Fruit fly (Drosophila melanogaster) whole organism, embryonic: ENCODE results near the gene Mrp5.

Experiments used
- Abd-B ChIP-seq: fragments of 200-800 bp; sonication (Bioruptor generic); optimal IDR thresholded peaks from 2 replicates; lab custom pipeline; 2018; ENCODE audit warnings: missing biosample characterization, mild to moderate bottlenecking, missing genetic modification characterization, moderate library complexity
- Aef1 ChIP-seq: fragments of 200-800 bp; sonication (Bioruptor generic); IDR thresholded peaks from 3 replicates; pipeline ENCODE4 v1.3.6; 2022; ENCODE audit warnings: missing biosample characterization, missing genetic modification characterization
- C15 ChIP-seq: fragments of 200-800 bp; sonication (Bioruptor generic); IDR thresholded peaks from 3 replicates; pipeline ENCODE4 v1.3.6; 2022; ENCODE audit warnings: missing biosample characterization, missing genetic modification characterization
- CG10147 ChIP-seq: fragments of 200-800 bp; sonication (Bioruptor generic); optimal IDR thresholded peaks from 2 replicates; lab custom pipeline; 2019; ENCODE audit warnings: missing biosample characterization, mild to moderate bottlenecking, missing genetic modification characterization, moderate library complexity
- CG12744 ChIP-seq: fragments of 200-800 bp; sonication (Bioruptor generic); optimal IDR thresholded peaks from 2 replicates; lab custom pipeline; 2016; ENCODE audit warnings: missing biosample characterization, missing genetic modification characterization
- CG12942 ChIP-seq: fragments of 200-800 bp; sonication (Bioruptor generic); optimal IDR thresholded peaks from 3 replicates; lab custom pipeline; 2016; ENCODE audit warnings: missing biosample characterization, missing genetic modification characterization
- CG13624 ChIP-seq: fragments of 200-800 bp; sonication (Bioruptor generic); optimal IDR thresholded peaks from 2 replicates; lab custom pipeline; 2016; ENCODE audit warnings: missing biosample characterization, missing genetic modification characterization
- CG17186 ChIP-seq: fragments of 200-800 bp; sonication (Bioruptor generic); optimal IDR thresholded peaks from 3 replicates; lab custom pipeline; 2017; ENCODE audit warnings: missing biosample characterization, missing genetic modification reagents, missing genetic modification characterization
- CG17328 ChIP-seq: fragments of 200-800 bp; sonication (Bioruptor generic); IDR thresholded peaks from 2 replicates; pipeline ENCODE4 v1.3.6; 2022; ENCODE audit warnings: missing biosample characterization, missing genetic modification characterization
- CG17359 ChIP-seq: fragments of 200-800 bp; sonication (Bioruptor generic); optimal IDR thresholded peaks from 3 replicates; lab custom pipeline; 2018; ENCODE audit warnings: missing biosample characterization, mild to moderate bottlenecking, missing genetic modification characterization, moderate library complexity
- CG17829 ChIP-seq: fragments of 200-800 bp; optimal IDR thresholded peaks from 2 replicates; lab custom pipeline; 2019; ENCODE audit warnings: missing biosample characterization, mild to moderate bottlenecking, missing genetic modification characterization, moderate library complexity
- CG18619 ChIP-seq: fragments of 200-800 bp; sonication (Bioruptor generic); optimal IDR thresholded peaks from 3 replicates; lab custom pipeline; 2017; ENCODE audit warnings: missing biosample characterization, mild to moderate bottlenecking, missing genetic modification characterization
- CG2116 ChIP-seq: fragments of 200-800 bp; sonication (Bioruptor generic); optimal IDR thresholded peaks from 3 replicates; lab custom pipeline; 2018; ENCODE audit warnings: missing biosample characterization, mild to moderate bottlenecking, missing genetic modification characterization
- CG30431 ChIP-seq: fragments of 200-800 bp; sonication (Bioruptor generic); optimal IDR thresholded peaks from 2 replicates; lab custom pipeline; 2017; ENCODE audit warnings: missing biosample characterization, missing genetic modification characterization
- CG33557 ChIP-seq: fragments of 200-800 bp; sonication (Bioruptor generic); optimal IDR thresholded peaks from 2 replicates; lab custom pipeline; 2019; ENCODE audit warnings: missing biosample characterization, mild to moderate bottlenecking, missing genetic modification characterization, moderate library complexity
- CG3838 ChIP-seq: fragments of 200-800 bp; sonication (Bioruptor generic); optimal IDR thresholded peaks from 3 replicates; lab custom pipeline; 2016; ENCODE audit warnings: missing biosample characterization, missing genetic modification characterization
- CG5953 ChIP-seq: fragments of 200-800 bp; sonication (Bioruptor generic); IDR thresholded peaks from 2 replicates; pipeline ENCODE4 v1.3.6; 2022; ENCODE audit warnings: missing biosample characterization, missing genetic modification characterization
- CG7372 ChIP-seq: fragments of 200-800 bp; sonication (Bioruptor generic); IDR thresholded peaks from 2 replicates; pipeline ENCODE4 v1.3.6; 2022; ENCODE audit warnings: missing biosample characterization, missing genetic modification characterization
- CG8281 ChIP-seq: fragments of 200-800 bp; sonication (Bioruptor generic); optimal IDR thresholded peaks from 2 replicates; lab custom pipeline; 2018; ENCODE audit warnings: missing biosample characterization, mild to moderate bottlenecking, missing genetic modification characterization, moderate library complexity
- CG9876 ChIP-seq: fragments of 200-800 bp; sonication (Bioruptor generic); optimal IDR thresholded peaks from 2 replicates; lab custom pipeline; 2016; ENCODE audit warnings: missing biosample characterization, missing genetic modification characterization
- CG9932 ChIP-seq: fragments of 200-800 bp; sonication (Bioruptor generic); IDR thresholded peaks from 2 replicates; pipeline ENCODE4 v1.3.6; 2022; ENCODE audit warnings: missing biosample characterization, missing genetic modification characterization
- CHES-1-like ChIP-seq: fragments of 200-800 bp; sonication (Bioruptor generic); optimal IDR thresholded peaks from 2 replicates; lab custom pipeline; 2016; ENCODE audit warnings: missing biosample characterization, missing genetic modification characterization
- CTCF ChIP-seq: fragments of 200-800 bp; sonication (Bioruptor generic); optimal IDR thresholded peaks from 2 replicates; lab custom pipeline; 2017; ENCODE audit warnings: missing biosample characterization, mild to moderate bottlenecking, missing genetic modification characterization, moderate library complexity
- D19A ChIP-seq: fragments of 200-800 bp; optimal IDR thresholded peaks from 3 replicates; lab custom pipeline; 2019; ENCODE audit warnings: missing biosample characterization, mild to moderate bottlenecking, missing genetic modification characterization, moderate library complexity
- Gug ChIP-seq: fragments of 200-800 bp; sonication (Bioruptor generic); IDR thresholded peaks from 4 replicates; pipeline ENCODE4 v1.3.6; 2022; ENCODE audit warnings: missing biosample characterization, missing genetic modification characterization
- Hr3 ChIP-seq: fragments of 200-800 bp; sonication (Bioruptor generic); optimal IDR thresholded peaks from 3 replicates; lab custom pipeline; 2016; ENCODE audit warnings: missing biosample characterization, missing genetic modification characterization
- Hr39 ChIP-seq: fragments of >200 bp; optimal IDR thresholded peaks from 2 replicates; lab custom pipeline; 2017
- Jarid2 ChIP-seq: fragments of 200-800 bp; sonication (Bioruptor generic); optimal IDR thresholded peaks from 3 replicates; lab custom pipeline; 2017; ENCODE audit warnings: mild to moderate bottlenecking, missing biosample characterization, missing genetic modification reagents, missing genetic modification characterization
- Myb ChIP-seq: fragments of 200-800 bp; sonication (Bioruptor generic); optimal IDR thresholded peaks from 2 replicates; lab custom pipeline; 2016; ENCODE audit warnings: missing biosample characterization, missing genetic modification characterization
- NC2β ChIP-seq: fragments of 200-800 bp; sonication (Bioruptor generic); optimal IDR thresholded peaks from 2 replicates; lab custom pipeline; 2016; ENCODE audit warnings: missing biosample characterization, missing genetic modification characterization
- Optix ChIP-seq: fragments of 200-800 bp; sonication (Bioruptor generic); IDR thresholded peaks from 3 replicates; pipeline ENCODE4 v1.3.6; 2022; ENCODE audit warnings: missing biosample characterization, missing genetic modification characterization
- Pdp1 ChIP-seq, 2 experiments: fragments of 200-800 bp; sonication (Bioruptor generic); optimal IDR thresholded peaks; 3 replicates each; lab custom pipeline; 2016; ENCODE audit warnings: missing biosample characterization in 2 of 2, missing genetic modification characterization in 2 of 2, mild to moderate bottlenecking in 1 of 2, moderate library complexity in 1 of 2
- dysf ChIP-seq: fragments of 200-800 bp; sonication (Bioruptor generic); IDR thresholded peaks from 3 replicates; pipeline ENCODE4 v1.3.6; 2022; ENCODE audit warnings: missing biosample characterization, missing genetic modification characterization
- eyg ChIP-seq: fragments of 200-800 bp; sonication (Bioruptor generic); optimal IDR thresholded peaks from 3 replicates; lab custom pipeline; 2016; ENCODE audit warnings: missing biosample characterization, missing genetic modification characterization
- grau ChIP-seq: fragments of 200-800 bp; optimal IDR thresholded peaks from 3 replicates; lab custom pipeline; 2019; ENCODE audit warnings: missing biosample characterization, mild to moderate bottlenecking, missing genetic modification characterization, moderate library complexity
- hth ChIP-seq: fragments of >200 bp; optimal IDR thresholded peaks from 2 replicates; lab custom pipeline; 2017; ENCODE audit warnings: inconsistent platforms
- inv ChIP-seq: fragments of 200-800 bp; sonication (Bioruptor generic); IDR thresholded peaks from 2 replicates; pipeline ENCODE4 v1.3.6; 2022; ENCODE audit warnings: missing biosample characterization, missing genetic modification characterization; ENCODE audit not compliant: partially characterized antibody
- jing ChIP-seq: fragments of 200-800 bp; sonication (Bioruptor generic); optimal IDR thresholded peaks from 2 replicates; lab custom pipeline; 2018; ENCODE audit warnings: missing biosample characterization, mild to moderate bottlenecking, missing genetic modification characterization
- klu ChIP-seq: fragments of 200-800 bp; sonication (Bioruptor generic); IDR thresholded peaks from 2 replicates; pipeline ENCODE4 v1.3.6; 2022; ENCODE audit warnings: missing biosample characterization, missing genetic modification characterization
- maf-S ChIP-seq: fragments of 200-800 bp; sonication (Bioruptor generic); optimal IDR thresholded peaks from 2 replicates; lab custom pipeline; 2016; ENCODE audit warnings: missing biosample characterization, missing genetic modification characterization
- peb ChIP-seq: fragments of 200-800 bp; sonication (Bioruptor generic); IDR thresholded peaks from 2 replicates; pipeline ENCODE4 v1.3.6; 2022; ENCODE audit warnings: missing biosample characterization, missing genetic modification characterization
- row ChIP-seq: fragments of 200-800 bp; sonication (Bioruptor generic); IDR thresholded peaks from 3 replicates; pipeline ENCODE4 v1.3.6; 2022; ENCODE audit warnings: missing biosample characterization, missing genetic modification characterization
- run ChIP-seq: fragments of 200-800 bp; sonication (Bioruptor generic); optimal IDR thresholded peaks from 3 replicates; lab custom pipeline; 2018; ENCODE audit warnings: missing biosample characterization, mild to moderate bottlenecking, missing genetic modification characterization
- salm ChIP-seq: fragments of 200-800 bp; sonication (Bioruptor generic); optimal IDR thresholded peaks from 2 replicates; lab custom pipeline; 2018; ENCODE audit warnings: missing biosample characterization, mild to moderate bottlenecking, missing genetic modification characterization
- sens-2 ChIP-seq: fragments of 200-800 bp; sonication (Bioruptor generic); IDR thresholded peaks from 2 replicates; pipeline ENCODE4 v1.3.6; 2022; ENCODE audit warnings: missing biosample characterization, missing genetic modification characterization
- slbo ChIP-seq: fragments of 200-800 bp; sonication (Bioruptor generic); IDR thresholded peaks from 2 replicates; pipeline ENCODE4 v1.3.6; 2022; ENCODE audit warnings: missing biosample characterization, missing genetic modification characterization
- slou ChIP-seq: fragments of 200-800 bp; sonication (Bioruptor generic); optimal IDR thresholded peaks from 3 replicates; lab custom pipeline; 2016; ENCODE audit warnings: missing biosample characterization, missing genetic modification characterization
- tap ChIP-seq: fragments of 200-800 bp; optimal IDR thresholded peaks from 3 replicates; lab custom pipeline; 2019; ENCODE audit warnings: missing biosample characterization, mild to moderate bottlenecking, missing genetic modification characterization, moderate library complexity
- tio ChIP-seq: fragments of 200-800 bp; sonication (Bioruptor generic); optimal IDR thresholded peaks from 2 replicates; lab custom pipeline; 2017; ENCODE audit warnings: missing biosample characterization, missing genetic modification characterization, inconsistent platforms
- wek ChIP-seq: fragments of 200-800 bp; sonication (Bioruptor generic); optimal IDR thresholded peaks from 3 replicates; lab custom pipeline; 2018; ENCODE audit warnings: missing biosample characterization, mild to moderate bottlenecking, missing genetic modification characterization, moderate library complexity
- zf30C ChIP-seq: fragments of 200-800 bp; sonication (Bioruptor generic); optimal IDR thresholded peaks from 3 replicates; lab custom pipeline; 2018; ENCODE audit warnings: missing biosample characterization, mild to moderate bottlenecking, missing genetic modification characterization
- zfh2 ChIP-seq: fragments of 200-800 bp; sonication (Bioruptor generic); optimal IDR thresholded peaks from 2 replicates; lab custom pipeline; 2016; ENCODE audit warnings: missing biosample characterization, missing genetic modification characterization

Gene Mrp5

dm6 chr3R:19880431-19880939, 5.0 kb upstream of the Mrp5 start (continued):
- TF ChIP-seq grau (tag; lab: Kevin White, UChicago): peak; percentile 96
- TF ChIP-seq C15 (GFP tag; lab: Robert Waterston, UW): no peak
- no peak for TF ChIP-seq CG5953
- peak; percentile 5 for TF ChIP-seq CG2116 (GFP tag; lab: Kevin White, UChicago)
- peak; percentile 0 for TF ChIP-seq wek (GFP tag; lab: Kevin White, UChicago)
- TF ChIP-seq Aef1: peak; percentile 63; the same call in 2 of the 3 replicates
- TF ChIP-seq slou (GFP tag; lab: Kevin White, UChicago): no peak
- no peak for TF ChIP-seq Hr39 (lab: Kevin White, UChicago)
- TF ChIP-seq CHES-1-like (GFP tag; lab: Kevin White, UChicago): peak; percentile 61
- no peak for TF ChIP-seq tio (GFP tag; lab: Kevin White, UChicago)
- no peak for TF ChIP-seq CG3838 (GFP tag; lab: Kevin White, UChicago)
- TF ChIP-seq Myb (GFP tag; lab: Kevin White, UChicago): peak; percentile 21
- no peak for TF ChIP-seq Jarid2
- peak; percentile 54 for TF ChIP-seq CG10147 (GFP tag; lab: Kevin White, UChicago)
- TF ChIP-seq klu (GFP tag; lab: Robert Waterston, UW): peak; percentile 22; the same call in 1 of the 2 replicates
- TF ChIP-seq row: peak; percentile 87
- peak; percentile 38; the same call in 1 of the 2 replicates for TF ChIP-seq slbo (GFP tag; lab: Robert Waterston, UW)
- no peak for TF ChIP-seq CG12942
- 0 out of 3 replicates have a peak, but pooled peaks have one; percentile 26 for TF ChIP-seq Optix (GFP tag; lab: Robert Waterston, UW)
- TF ChIP-seq NC2β (GFP tag; lab: Kevin White, UChicago): no peak
- TF ChIP-seq D19A: peak; percentile 39
- TF ChIP-seq CG30431 (GFP tag; lab: Kevin White, UChicago): no peak
- peak; percentile 56 for TF ChIP-seq tap (tag; lab: Kevin White, UChicago)
- peak; percentile 57 for TF ChIP-seq CG18619 (GFP tag; lab: Kevin White, UChicago)
- TF ChIP-seq CTCF (GFP tag; lab: Kevin White, UChicago): no peak
- TF ChIP-seq CG12744 (GFP tag; lab: Kevin White, UChicago): no peak
- no peak for TF ChIP-seq CG9876 (GFP tag; lab: Kevin White, UChicago)
- TF ChIP-seq Hr3: peak; percentile 23
- TF ChIP-seq Gug (GFP tag; lab: Robert Waterston, UW): 0 out of 4 replicates have a peak, but pooled peaks have one; percentile 5
- peak in 1 of 2 experiments; percentile 35 for TF ChIP-seq Pdp1 (GFP tag; optimal IDR thresholded peaks at IDR 0.05; lab: Kevin White, UChicago)
- peak; percentile 53; the same call in 1 of the 3 replicates for TF ChIP-seq dysf
- TF ChIP-seq maf-S (GFP tag; lab: Kevin White, UChicago): no peak
- TF ChIP-seq CG17328 (GFP tag; lab: Robert Waterston, UW): no peak
- TF ChIP-seq Abd-B (GFP tag; lab: Kevin White, UChicago): peak; percentile 40
- TF ChIP-seq zfh2 (GFP tag; lab: Kevin White, UChicago): no peak
- peak; percentile 23 for TF ChIP-seq CG17829 (tag; lab: Kevin White, UChicago)
- TF ChIP-seq zf30C: no peak
- TF ChIP-seq run (tag; lab: Kevin White, UChicago): peak; percentile 20
- no peak for TF ChIP-seq eyg
- peak; percentile 59 for TF ChIP-seq CG17359 (tag; lab: Kevin White, UChicago)
- no peak for TF ChIP-seq hth
- TF ChIP-seq inv (GFP tag; lab: Robert Waterston, UW): no peak
- TF ChIP-seq peb: no peak
- TF ChIP-seq jing (GFP tag; lab: Kevin White, UChicago): no peak
- TF ChIP-seq CG33557: no peak
- peak; percentile 1 for TF ChIP-seq salm (tag; lab: Kevin White, UChicago)
- TF ChIP-seq CG7372 (GFP tag; lab: Robert Waterston, UW): peak; percentile 55; the same call in 1 of the 2 replicates
- no peak for TF ChIP-seq CG8281 (tag; lab: Kevin White, UChicago)
- peak; percentile 14 for TF ChIP-seq CG17186 (GFP tag; lab: Kevin White, UChicago)
- peak; percentile 46 for TF ChIP-seq CG13624
- TF ChIP-seq sens-2: no peak
- TF ChIP-seq CG9932: peak; percentile 22; the same call in 1 of the 2 replicates
